Worm (Caenorhabditis elegans) whole organism, L1 larva: ENCODE results near the gene H38K22.9.
A peak's percentile ranks its signal among the peaks of the same experiment; 100 is the strongest.

Experiments used
- blmp-1 ChIP-seq: fragments of 150-350 bp; optimal IDR thresholded peaks from 2 replicates; lab custom pipeline; 2014; ENCODE audit warnings: missing biosample characterization, missing genetic modification characterization
- fkh-10 ChIP-seq: sonication (generic microtip); optimal IDR thresholded peaks from 2 replicates; lab custom pipeline; 2017; ENCODE audit warnings: missing biosample characterization, missing genetic modification reagents, missing genetic modification characterization
- nhr-11 ChIP-seq: fragments of 150-350 bp; optimal IDR thresholded peaks from 2 replicates; lab custom pipeline; 2014; ENCODE audit warnings: missing biosample characterization, missing genetic modification characterization
- nhr-90 ChIP-seq: sonication (generic microtip); optimal IDR thresholded peaks from 2 replicates; lab custom pipeline; 2016; ENCODE audit warnings: mild to moderate bottlenecking, missing genetic modification characterization, missing compliant biosample characterization; ENCODE audit not compliant: poor library complexity
- pax-3 ChIP-seq: fragments of 200-800 bp; sonication (Bioruptor generic); optimal IDR thresholded peaks from 2 replicates; lab custom pipeline; 2018; ENCODE audit warnings: mild to moderate bottlenecking, missing genetic modification characterization, moderate library complexity, missing compliant biosample characterization
- skn-1 ChIP-seq: fragments of 150-350 bp; optimal IDR thresholded peaks from 2 replicates; lab custom pipeline; 2014; ENCODE audit warnings: missing biosample characterization, missing genetic modification characterization
- snpc-4 ChIP-seq: fragments of 150-350 bp; optimal IDR thresholded peaks from 2 replicates; lab custom pipeline; 2014; ENCODE audit warnings: missing biosample characterization, missing genetic modification characterization
- unc-130 ChIP-seq: fragments of 150-350 bp; optimal IDR thresholded peaks from 2 replicates; lab custom pipeline; 2017; ENCODE audit warnings: missing biosample characterization, missing genetic modification characterization, inconsistent platforms
- zag-1 ChIP-seq: fragments of 150-350 bp; optimal IDR thresholded peaks from 2 replicates; lab custom pipeline; 2014; ENCODE audit warnings: missing biosample characterization, missing genetic modification characterization

ce11 chrIII:4328208-4328987, 4.4 kb downstream of the H38K22.9 start:
- TF ChIP-seq blmp-1 (tag; lab: Kevin White, UChicago) (peak; percentile 75), fkh-10 (no peak), snpc-4 (tag; lab: Kevin White, UChicago) (no peak), nhr-90 (tag; lab: Kevin White, UChicago) (no peak), unc-130 (tag; lab: Kevin White, UChicago) (no peak), nhr-11 (tag; lab: Kevin White, UChicago) (no peak), zag-1 (tag; lab: Kevin White, UChicago) (no peak), skn-1 (tag; lab: Kevin White, UChicago) (no peak), pax-3 (tag; lab: Kevin White, UChicago) (no peak)
